Fruit fly (Drosophila melanogaster) whole organism, embryonic: ENCODE results near the gene CG32333.

Source experiments
- Awh ChIP-seq: fragments of 200-800 bp; sonication (Bioruptor generic); IDR thresholded peaks from 2 replicates; pipeline ENCODE4, ENCODE4 v1.3.6; 2022; ENCODE audit warnings: missing biosample characterization, missing genetic modification characterization
- BtbVII ChIP-seq: fragments of 200-800 bp; sonication (Bioruptor generic); optimal IDR thresholded peaks from 3 replicates; lab custom pipeline; 2017; ENCODE audit warnings: missing biosample characterization, mild to moderate bottlenecking, missing genetic modification characterization
- CG1024 ChIP-seq: fragments of 200-800 bp; sonication (Bioruptor generic); IDR thresholded peaks from 2 replicates; pipeline ENCODE4 v1.3.6; 2022; ENCODE audit warnings: missing biosample characterization, missing genetic modification characterization
- CG11398 ChIP-seq: fragments of 200-800 bp; sonication (Bioruptor generic); optimal IDR thresholded peaks from 2 replicates; lab custom pipeline; 2016; ENCODE audit warnings: missing biosample characterization, missing genetic modification characterization
- CG12104 ChIP-seq: fragments of 200-800 bp; sonication (Bioruptor generic); optimal IDR thresholded peaks from 3 replicates; lab custom pipeline; 2016; ENCODE audit warnings: missing biosample characterization, missing genetic modification characterization
- CG13123 ChIP-seq: fragments of 200-800 bp; sonication (Bioruptor generic); optimal IDR thresholded peaks from 2 replicates; lab custom pipeline; 2016; ENCODE audit warnings: missing biosample characterization, missing genetic modification characterization
- CG14050 ChIP-seq: fragments of 200-800 bp; sonication (Bioruptor generic); IDR thresholded peaks from 3 replicates; pipeline ENCODE4 v1.3.6; 2022; ENCODE audit warnings: missing biosample characterization, missing genetic modification characterization
- CG1602 ChIP-seq: fragments of 200-800 bp; sonication (Bioruptor generic); optimal IDR thresholded peaks from 3 replicates; lab custom pipeline; 2016; ENCODE audit warnings: missing biosample characterization, missing genetic modification characterization
- CG16813 ChIP-seq: fragments of 200-800 bp; sonication (Bioruptor generic); IDR thresholded peaks from 3 replicates; pipeline ENCODE4 v1.3.6; 2022; ENCODE audit warnings: missing biosample characterization, missing genetic modification characterization; ENCODE audit not compliant: partially characterized antibody
- CG16815 ChIP-seq: fragments of 200-800 bp; sonication (Bioruptor generic); optimal IDR thresholded peaks from 3 replicates; lab custom pipeline; 2017; ENCODE audit warnings: missing biosample characterization, mild to moderate bottlenecking, missing genetic modification characterization
- CG31441 ChIP-seq: fragments of 200-800 bp; sonication (Bioruptor generic); IDR thresholded peaks from 2 replicates; pipeline ENCODE4 v1.3.6; 2022; ENCODE audit warnings: missing biosample characterization, missing genetic modification characterization
- CG34224 ChIP-seq: fragments of 200-800 bp; sonication (Bioruptor generic); IDR thresholded peaks from 3 replicates; pipeline ENCODE4 v1.3.6; 2022; ENCODE audit warnings: missing biosample characterization, missing genetic modification characterization; ENCODE audit not compliant: partially characterized antibody
- CG6272 ChIP-seq: fragments of 200-800 bp; sonication (Bioruptor generic); IDR thresholded peaks from 2 replicates; pipeline ENCODE4 v1.3.6; 2022; ENCODE audit warnings: missing biosample characterization, missing genetic modification characterization
- CG6689 ChIP-seq: fragments of 200-800 bp; sonication (Bioruptor generic); IDR thresholded peaks from 2 replicates; pipeline ENCODE4 v1.3.6; 2022; ENCODE audit warnings: missing biosample characterization, missing genetic modification characterization
- CG8290 ChIP-seq, 3 experiments: fragments of 200-800 bp; sonication (Bioruptor generic); optimal IDR thresholded peaks; 2 replicates each; lab custom pipeline; 2016 to 2019; ENCODE audit warnings: missing biosample characterization in 3 of 3, missing genetic modification characterization in 3 of 3, mild to moderate bottlenecking in 2 of 3, moderate library complexity in 1 of 3
- CG9932 ChIP-seq: fragments of 200-800 bp; sonication (Bioruptor generic); IDR thresholded peaks from 2 replicates; pipeline ENCODE4 v1.3.6; 2022; ENCODE audit warnings: missing biosample characterization, missing genetic modification characterization
- Chrac-16 ChIP-seq: fragments of 200-800 bp; sonication (Bioruptor generic); optimal IDR thresholded peaks from 3 replicates; lab custom pipeline; 2016; ENCODE audit warnings: missing biosample characterization, missing genetic modification characterization
- CoRest ChIP-seq: fragments of 200-800 bp; sonication (Bioruptor generic); optimal IDR thresholded peaks from 3 replicates; lab custom pipeline; 2018; ENCODE audit warnings: missing biosample characterization, mild to moderate bottlenecking, missing genetic modification characterization, moderate library complexity
- D ChIP-seq, 2 experiments: fragments of 200-800 bp in 1 of 2; fragments of >200 bp in 1 of 2; sonication (Bioruptor generic) in 1 of 2; optimal IDR thresholded peaks; 2 replicates in 1 of 2; 3 replicates in 1 of 2; lab custom pipeline; 2017; ENCODE audit warnings: mild to moderate bottlenecking in 1 of 2, missing biosample characterization in 1 of 2, missing genetic modification characterization in 1 of 2, missing genetic modification reagents in 1 of 2
- Hr51 ChIP-seq, 2 experiments: fragments of 200-800 bp; sonication (Bioruptor generic); optimal IDR thresholded peaks; 2 replicates in 1 of 2; 3 replicates in 1 of 2; lab custom pipeline; 2016 to 2018; ENCODE audit warnings: missing biosample characterization in 2 of 2, missing genetic modification characterization in 2 of 2, mild to moderate bottlenecking in 1 of 2, moderate library complexity in 1 of 2
- Mes4 ChIP-seq: fragments of 200-800 bp; sonication (Bioruptor generic); optimal IDR thresholded peaks from 2 replicates; lab custom pipeline; 2016; ENCODE audit warnings: missing biosample characterization, missing genetic modification characterization
- Myb ChIP-seq: fragments of 200-800 bp; sonication (Bioruptor generic); optimal IDR thresholded peaks from 2 replicates; lab custom pipeline; 2016; ENCODE audit warnings: missing biosample characterization, missing genetic modification characterization
- Neu2 ChIP-seq: fragments of 200-800 bp; sonication (Bioruptor generic); optimal IDR thresholded peaks from 3 replicates; lab custom pipeline; 2016; ENCODE audit warnings: missing biosample characterization, missing genetic modification characterization, borderline replicate concordance
- PHDP ChIP-seq: fragments of 200-800 bp; sonication (Bioruptor generic); optimal IDR thresholded peaks from 3 replicates; lab custom pipeline; 2018; ENCODE audit warnings: missing biosample characterization, mild to moderate bottlenecking, missing genetic modification characterization, moderate library complexity
- Side ChIP-seq: fragments of 200-800 bp; sonication (Bioruptor generic); optimal IDR thresholded peaks from 2 replicates; lab custom pipeline; 2016; ENCODE audit warnings: missing biosample characterization, missing genetic modification characterization
- Sry-β ChIP-seq: fragments of 200-800 bp; sonication (Bioruptor generic); optimal IDR thresholded peaks from 2 replicates; lab custom pipeline; 2018; ENCODE audit warnings: missing biosample characterization, mild to moderate bottlenecking, missing genetic modification characterization, moderate library complexity
- Trl ChIP-seq, 3 experiments: fragments of >200 bp in 2 of 3; fragments of 200-800 bp in 1 of 3; sonication (Bioruptor generic) in 1 of 3; optimal IDR thresholded peaks; 2 replicates in 1 of 3; 3 replicates in 2 of 3; lab custom pipeline; 2016 to 2017; ENCODE audit warnings: missing biosample characterization in 1 of 3, missing genetic modification characterization in 1 of 3
- Xbp1 ChIP-seq: fragments of 200-800 bp; sonication (Bioruptor generic); optimal IDR thresholded peaks from 3 replicates; lab custom pipeline; 2016; ENCODE audit warnings: missing biosample characterization, mild to moderate bottlenecking, missing genetic modification characterization
- abd-A ChIP-seq: fragments of 200-800 bp; sonication (Bioruptor generic); optimal IDR thresholded peaks from 3 replicates; lab custom pipeline; 2019; ENCODE audit warnings: missing biosample characterization, mild to moderate bottlenecking, missing genetic modification characterization, moderate library complexity
- ase ChIP-seq: fragments of 200-800 bp; sonication (Bioruptor generic); IDR thresholded peaks from 3 replicates; pipeline ENCODE4 v1.3.6; 2022; ENCODE audit warnings: missing biosample characterization, missing genetic modification characterization
- bab2 ChIP-seq: fragments of 200-800 bp; sonication (Bioruptor generic); optimal IDR thresholded peaks from 2 replicates; lab custom pipeline; 2016; ENCODE audit warnings: missing biosample characterization, missing genetic modification characterization
- bowl ChIP-seq: fragments of 200-800 bp; sonication (Bioruptor generic); IDR thresholded peaks from 2 replicates; pipeline ENCODE4 v1.3.6; 2022; ENCODE audit warnings: missing biosample characterization, missing genetic modification characterization
- btn ChIP-seq: fragments of 200-800 bp; sonication (Bioruptor generic); optimal IDR thresholded peaks from 2 replicates; lab custom pipeline; 2016; ENCODE audit warnings: missing biosample characterization, missing genetic modification characterization
- cas ChIP-seq: fragments of 200-800 bp; sonication (Bioruptor generic); IDR thresholded peaks from 2 replicates; pipeline ENCODE4 v1.3.6; 2022; ENCODE audit warnings: missing biosample characterization, missing genetic modification characterization
- crol ChIP-seq: fragments of 200-800 bp; sonication (Bioruptor generic); IDR thresholded peaks from 2 replicates; pipeline ENCODE4 v1.3.6; 2022; ENCODE audit warnings: missing biosample characterization, missing genetic modification characterization
- da ChIP-seq: fragments of 200-800 bp; sonication (Bioruptor generic); optimal IDR thresholded peaks from 2 replicates; lab custom pipeline; 2016; ENCODE audit warnings: missing biosample characterization, missing genetic modification characterization
- fu2 ChIP-seq: fragments of 200-800 bp; sonication (Bioruptor generic); optimal IDR thresholded peaks from 2 replicates; lab custom pipeline; 2016; ENCODE audit warnings: missing biosample characterization, missing genetic modification characterization
- gcm2 ChIP-seq: fragments of 200-800 bp; sonication (Bioruptor generic); optimal IDR thresholded peaks from 2 replicates; lab custom pipeline; 2016; ENCODE audit warnings: missing biosample characterization, missing genetic modification characterization
- gfzf ChIP-seq: fragments of 200-800 bp; sonication (Bioruptor generic); optimal IDR thresholded peaks from 2 replicates; lab custom pipeline; 2016; ENCODE audit warnings: missing biosample characterization, mild to moderate bottlenecking, missing genetic modification characterization, moderate library complexity
- hb ChIP-seq: fragments of 200-800 bp; sonication (Bioruptor generic); IDR thresholded peaks from 3 replicates; pipeline ENCODE4 v1.3.6; 2022; ENCODE audit warnings: missing biosample characterization, missing genetic modification characterization; ENCODE audit not compliant: partially characterized antibody
- ind ChIP-seq: fragments of 200-800 bp; sonication (Bioruptor generic); optimal IDR thresholded peaks from 3 replicates; lab custom pipeline; 2016; ENCODE audit warnings: missing biosample characterization, missing genetic modification characterization
- mirr ChIP-seq: fragments of 200-800 bp; sonication (Bioruptor generic); optimal IDR thresholded peaks from 3 replicates; lab custom pipeline; 2018; ENCODE audit warnings: missing biosample characterization, mild to moderate bottlenecking, missing genetic modification characterization
- org-1 ChIP-seq: fragments of 200-800 bp; sonication (Bioruptor generic); optimal IDR thresholded peaks from 2 replicates; lab custom pipeline; 2017; ENCODE audit warnings: missing biosample characterization, missing genetic modification characterization
- rib ChIP-seq: fragments of 200-800 bp; sonication (Bioruptor generic); IDR thresholded peaks from 2 replicates; pipeline ENCODE4 v1.3.6; 2022; ENCODE audit warnings: missing biosample characterization, missing genetic modification characterization
- sug ChIP-seq: fragments of 200-800 bp; optimal IDR thresholded peaks from 2 replicates; lab custom pipeline; 2019; ENCODE audit warnings: missing biosample characterization, mild to moderate bottlenecking, missing genetic modification characterization, moderate library complexity
- tgo ChIP-seq: fragments of 200-800 bp; sonication (Bioruptor generic); IDR thresholded peaks from 3 replicates; pipeline ENCODE4 v1.3.6; 2022; ENCODE audit warnings: missing biosample characterization, missing genetic modification characterization
- tup ChIP-seq: fragments of 200-800 bp; sonication (Bioruptor generic); optimal IDR thresholded peaks from 2 replicates; lab custom pipeline; 2016; ENCODE audit warnings: missing biosample characterization, mild to moderate bottlenecking, missing genetic modification characterization, moderate library complexity
- unpg ChIP-seq: fragments of 200-800 bp; sonication (Bioruptor generic); optimal IDR thresholded peaks from 3 replicates; lab custom pipeline; 2018; ENCODE audit warnings: missing biosample characterization, mild to moderate bottlenecking, missing genetic modification characterization, moderate library complexity

The CG32333 gene

DNA sequence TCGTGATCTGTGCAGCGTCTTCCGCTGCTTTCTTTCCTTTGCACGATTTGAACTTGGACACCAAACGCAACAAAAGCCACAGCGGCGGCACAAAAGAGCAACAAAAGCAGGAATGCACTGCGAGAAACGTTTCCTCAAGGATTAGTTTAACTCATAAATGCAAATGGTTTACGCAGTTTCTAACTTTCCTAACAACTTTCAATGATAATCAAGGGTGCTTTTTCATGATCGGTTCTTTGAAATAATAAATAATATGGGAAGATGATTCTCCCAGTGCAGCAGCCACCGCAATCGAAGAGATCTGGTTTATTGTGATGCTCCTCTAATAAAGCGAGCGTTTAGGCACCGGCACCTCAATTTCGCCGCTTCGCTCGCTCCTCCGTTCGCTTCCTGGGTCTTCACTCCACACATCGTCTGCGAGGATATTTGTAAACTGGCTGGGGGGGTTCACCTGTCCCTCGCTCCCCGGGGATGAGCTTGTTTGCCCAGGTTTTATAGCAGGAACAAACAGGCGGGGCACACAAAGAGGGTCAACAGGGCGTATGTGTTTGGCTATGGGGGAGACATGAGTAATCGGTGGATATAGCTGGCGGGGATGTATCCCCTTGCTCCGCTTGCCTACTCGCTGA lies 43.5 kb downstream of the CG32333 start (continued):
- TF ChIP-seq CG6272 (GFP tag; lab: Robert Waterston, UW) (peak; percentile 66), gfzf (GFP tag; lab: Kevin White, UChicago) (peak; percentile 2), abd-A (tag; lab: Kevin White, UChicago) (no peak), tgo (GFP tag; lab: Robert Waterston, UW) (peak; percentile 79), hb (GFP tag; lab: Robert Waterston, UW) (no peak), CG31441 (peak; percentile 90), Myb (peak; percentile 22), Mes4 (GFP tag; lab: Kevin White, UChicago) (peak; percentile 70), cas (GFP tag; lab: Robert Waterston, UW) (no peak), unpg (peak; percentile 81), ase (GFP tag; lab: Robert Waterston, UW) (peak; percentile 81), rib (no peak), CG11398 (GFP tag; lab: Kevin White, UChicago) (no peak), CoRest (tag; lab: Kevin White, UChicago) (peak; percentile 65), CG14050 (peak; percentile 56; the same call in 2 of the 3 replicates), Hr51 (GFP tag; optimal IDR thresholded peaks at IDR 0.05; lab: Kevin White, UChicago) (peak; percentile 53 to 84), D (optimal IDR thresholded peaks at IDR 0.05; lab: Kevin White, UChicago) (no peak), D (GFP tag; optimal IDR thresholded peaks at IDR 0.05; lab: Kevin White, UChicago) (peak; percentile 84), org-1 (GFP tag; lab: Kevin White, UChicago) (peak; percentile 56), da (GFP tag; lab: Kevin White, UChicago) (peak; percentile 20), Sry-β (peak; percentile 24), CG13123 (peak; percentile 25), tup (GFP tag; lab: Kevin White, UChicago) (no peak), CG34224 (GFP tag; lab: Robert Waterston, UW) (no peak), fu2 (GFP tag; lab: Kevin White, UChicago) (peak; percentile 8), Side (GFP tag; lab: Kevin White, UChicago) (peak; percentile 68), ind (GFP tag; lab: Kevin White, UChicago) (peak; percentile 82), mirr (GFP tag; lab: Kevin White, UChicago) (no peak), Awh (GFP tag; lab: Robert Waterston, UW) (peak; percentile 82), btn (GFP tag; lab: Kevin White, UChicago) (peak; percentile 63), Xbp1 (GFP tag; lab: Kevin White, UChicago) (peak; percentile 86), CG12104 (GFP tag; lab: Kevin White, UChicago) (peak; percentile 16), crol (GFP tag; lab: Robert Waterston, UW) (0 out of 2 replicates have a peak, but pooled peaks have one; percentile 13), bowl (GFP tag; lab: Robert Waterston, UW) (peak; percentile 46; the same call in 1 of the 2 replicates), CG16813 (GFP tag; lab: Robert Waterston, UW) (no peak), gcm2 (GFP tag; lab: Kevin White, UChicago) (peak; percentile 64), bab2 (GFP tag; lab: Kevin White, UChicago) (peak; percentile 17), BtbVII (GFP tag; lab: Kevin White, UChicago) (no peak), CG6689 (GFP tag; lab: Robert Waterston, UW) (peak; percentile 84), PHDP (peak; percentile 72), Chrac-16 (GFP tag; lab: Kevin White, UChicago) (peak; percentile 61), CG8290 (GFP tag; optimal IDR thresholded peaks at IDR 0.05; lab: Kevin White, UChicago) (peak; percentile 14), CG8290 (tag; optimal IDR thresholded peaks at IDR 0.05; lab: Kevin White, UChicago) (peak in 1 of 2 experiments; percentile 71), CG9932 (GFP tag; lab: Robert Waterston, UW) (no peak), CG16815 (peak; percentile 32), Neu2 (no peak), CG1602 (GFP tag; lab: Kevin White, UChicago) (peak; percentile 60), sug (no peak), CG1024 (peak; percentile 78), Trl (optimal IDR thresholded peaks at IDR 0.05; lab: Kevin White, UChicago) (no peak), Trl (GFP tag; optimal IDR thresholded peaks at IDR 0.05; lab: Kevin White, UChicago) (peak; percentile 60)
